Worm (Caenorhabditis elegans) whole organism, L1 larva: ENCODE measurements around the gene noca-1.
A peak's percentile ranks its signal among the peaks of the same experiment; 100 is the strongest.

Experiments used
- C16A3.4 ChIP-seq: fragments of 150-350 bp; optimal IDR thresholded peaks from 2 replicates; lab custom pipeline; 2014; ENCODE audit warnings: missing biosample characterization, missing genetic modification characterization
- F16B12.6 ChIP-seq: fragments of 150-350 bp; optimal IDR thresholded peaks from 2 replicates; lab custom pipeline; 2014; ENCODE audit warnings: missing biosample characterization, missing genetic modification characterization
- Y116A8C.19 ChIP-seq: sonication (generic microtip); optimal IDR thresholded peaks from 2 replicates; lab custom pipeline; 2016; ENCODE audit warnings: missing compliant biosample characterization, missing genetic modification characterization, borderline replicate concordance
- alr-1 ChIP-seq: fragments of 200-800 bp; sonication (Bioruptor generic); optimal IDR thresholded peaks from 2 replicates; lab custom pipeline; 2018; ENCODE audit warnings: borderline replicate concordance, mild to moderate bottlenecking, missing genetic modification characterization, missing compliant biosample characterization
- ama-1 ChIP-seq: fragments of 150-350 bp; optimal IDR thresholded peaks from 2 replicates; lab custom pipeline; 2014
- blmp-1 ChIP-seq: fragments of 150-350 bp; optimal IDR thresholded peaks from 2 replicates; lab custom pipeline; 2014; ENCODE audit warnings: missing biosample characterization, missing genetic modification characterization
- efl-1 ChIP-seq, 4 experiments: fragments of 150-350 bp; optimal IDR thresholded peaks in 3 of 4; peaks in 1 of 4; 1 replicate in 1 of 4; 2 replicates in 3 of 4; lab custom pipeline; 2014; ENCODE audit warnings: missing biosample characterization in 2 of 4, missing genetic modification characterization in 2 of 4, missing genetic modification reagents in 2 of 4
- egl-13 ChIP-seq: sonication (generic microtip); optimal IDR thresholded peaks from 2 replicates; lab custom pipeline; 2016; ENCODE audit warnings: missing genotype, missing genetic modification reagents, missing genetic modification characterization, missing compliant biosample characterization
- egl-27 ChIP-seq, 2 experiments: fragments of 150-350 bp in 1 of 2; sonication (generic microtip); optimal IDR thresholded peaks; 3 replicates each; lab custom pipeline; 2017 to 2018; ENCODE audit warnings: missing biosample characterization in 2 of 2, missing genetic modification characterization in 2 of 2, missing genetic modification reagents in 2 of 2
- elt-2 ChIP-seq: sonication (generic microtip); optimal IDR thresholded peaks from 2 replicates; lab custom pipeline; 2016; ENCODE audit warnings: missing genetic modification characterization, mild to moderate bottlenecking, inconsistent platforms, missing compliant biosample characterization, missing genetic modification reagents
- elt-3 ChIP-seq, 6 experiments: fragments of 150-350 bp in 1 of 6; sonication (generic microtip); optimal IDR thresholded peaks; 2 replicates each; lab custom pipeline; 2017 to 2018; ENCODE audit warnings: missing biosample characterization in 6 of 6, missing genetic modification characterization in 6 of 6, inconsistent platforms in 1 of 6
- ets-5 ChIP-seq: fragments of 200-800 bp; sonication (Bioruptor generic); IDR thresholded peaks from 2 replicates; pipeline ENCODE4 v1.3.6; 2022; ENCODE audit warnings: missing genetic modification characterization, missing compliant biosample characterization
- fkh-10 ChIP-seq: sonication (generic microtip); optimal IDR thresholded peaks from 2 replicates; lab custom pipeline; 2017; ENCODE audit warnings: missing biosample characterization, missing genetic modification reagents, missing genetic modification characterization
- grh-1 ChIP-seq: fragments of 200-800 bp; sonication (Bioruptor generic); IDR thresholded peaks from 2 replicates; pipeline ENCODE4 v1.3.6; 2022; ENCODE audit warnings: missing genetic modification reagents, missing genetic modification characterization, missing compliant biosample characterization
- hpl-2 ChIP-seq: fragments of 150-350 bp; optimal IDR thresholded peaks from 2 replicates; lab custom pipeline; 2014; ENCODE audit warnings: missing biosample characterization, missing genetic modification reagents, missing genetic modification characterization
- isw-1 ChIP-seq: fragments of 200-800 bp; sonication (Bioruptor generic); IDR thresholded peaks from 2 replicates; pipeline ENCODE4 v1.3.6; 2022; ENCODE audit warnings: missing genetic modification characterization, missing compliant biosample characterization
- jun-1 ChIP-seq: fragments of 150-350 bp; optimal IDR thresholded peaks from 2 replicates; lab custom pipeline; 2014; ENCODE audit warnings: missing biosample characterization, missing genetic modification reagents, missing genetic modification characterization
- lin-13 ChIP-seq: fragments of 150-350 bp; optimal IDR thresholded peaks from 2 replicates; lab custom pipeline; 2014; ENCODE audit warnings: missing biosample characterization, missing genetic modification reagents, missing genetic modification characterization
- lin-14 ChIP-seq: fragments of 200-800 bp; sonication (Bioruptor generic); optimal IDR thresholded peaks from 2 replicates; lab custom pipeline; 2018; ENCODE audit warnings: mild to moderate bottlenecking, missing genetic modification characterization, moderate library complexity, missing compliant biosample characterization
- lin-15B ChIP-seq: fragments of 150-350 bp; sonication (generic microtip); optimal IDR thresholded peaks from 3 replicates; lab custom pipeline; 2014; ENCODE audit warnings: missing biosample characterization, missing genetic modification characterization
- lin-39 ChIP-seq: fragments of 150-350 bp; optimal IDR thresholded peaks from 2 replicates; lab custom pipeline; 2014; ENCODE audit warnings: missing biosample characterization, missing genetic modification reagents, missing genetic modification characterization
- lir-3 ChIP-seq: sonication (generic microtip); optimal IDR thresholded peaks from 2 replicates; lab custom pipeline; 2016; ENCODE audit warnings: mild to moderate bottlenecking, missing genetic modification characterization, moderate library complexity, missing compliant biosample characterization; ENCODE audit not compliant: poor library complexity
- mab-9 ChIP-seq: fragments of 200-800 bp; sonication (Bioruptor generic); IDR thresholded peaks from 2 replicates; pipeline ENCODE4 v1.3.6; 2022; ENCODE audit warnings: missing genetic modification reagents, missing genetic modification characterization, missing compliant biosample characterization
- mdl-1 ChIP-seq, 2 experiments: fragments of 150-350 bp; optimal IDR thresholded peaks; 2 replicates each; lab custom pipeline; 2014 to 2017; ENCODE audit warnings: missing biosample characterization in 2 of 2, missing genetic modification characterization in 2 of 2, inconsistent platforms in 1 of 2
- mef-2 ChIP-seq: fragments of 150-350 bp; optimal IDR thresholded peaks from 2 replicates; lab custom pipeline; 2014; ENCODE audit warnings: missing biosample characterization, missing genetic modification characterization
- mep-1 ChIP-seq: fragments of 150-350 bp; optimal IDR thresholded peaks from 2 replicates; lab custom pipeline; 2014; ENCODE audit warnings: missing biosample characterization, missing genetic modification characterization
- nhr-12 ChIP-seq: sonication (generic microtip); optimal IDR thresholded peaks from 2 replicates; lab custom pipeline; 2017; ENCODE audit warnings: missing biosample characterization, missing genetic modification characterization
- nhr-19 ChIP-seq: fragments of 200-800 bp; sonication (Bioruptor generic); conservative IDR thresholded peaks from 2 replicates; pipeline ENCODE4 v1.3.6; 2022; ENCODE audit warnings: missing genetic modification characterization, missing compliant biosample characterization
- nhr-237 ChIP-seq: fragments of 150-350 bp; optimal IDR thresholded peaks from 2 replicates; lab custom pipeline; 2014; ENCODE audit warnings: missing biosample characterization, missing genetic modification characterization
- nhr-47 ChIP-seq: sonication (generic microtip); optimal IDR thresholded peaks from 2 replicates; lab custom pipeline; 2016; ENCODE audit warnings: mild to moderate bottlenecking, missing genetic modification characterization, moderate library complexity, missing compliant biosample characterization
- nhr-76 ChIP-seq: sonication (generic microtip); optimal IDR thresholded peaks from 2 replicates; lab custom pipeline; 2017; ENCODE audit warnings: missing biosample characterization, missing genetic modification characterization
- nhr-77 ChIP-seq: fragments of 150-350 bp; optimal IDR thresholded peaks from 2 replicates; lab custom pipeline; 2014; ENCODE audit warnings: missing biosample characterization, missing genetic modification characterization
- nhr-84 ChIP-seq: sonication (generic microtip); optimal IDR thresholded peaks from 2 replicates; lab custom pipeline; 2017; ENCODE audit warnings: missing biosample characterization, missing genetic modification characterization
- pag-3 ChIP-seq: sonication (generic microtip); optimal IDR thresholded peaks from 2 replicates; lab custom pipeline; 2017; ENCODE audit warnings: missing genetic modification characterization, mild to moderate bottlenecking, missing compliant biosample characterization, antibody characterized with exemption, borderline replicate concordance; ENCODE audit not compliant: insufficient read depth
- pqm-1 ChIP-seq: sonication (generic microtip); optimal IDR thresholded peaks from 3 replicates; lab custom pipeline; 2017; ENCODE audit warnings: missing biosample characterization, missing genetic modification characterization
- skn-1 ChIP-seq: fragments of 150-350 bp; optimal IDR thresholded peaks from 2 replicates; lab custom pipeline; 2014; ENCODE audit warnings: missing biosample characterization, missing genetic modification characterization
- snpc-4 ChIP-seq: fragments of 150-350 bp; optimal IDR thresholded peaks from 2 replicates; lab custom pipeline; 2014; ENCODE audit warnings: missing biosample characterization, missing genetic modification characterization
- snu-23 ChIP-seq: sonication (generic microtip); optimal IDR thresholded peaks from 2 replicates; lab custom pipeline; 2016; ENCODE audit warnings: missing genetic modification characterization, missing compliant biosample characterization
- sox-4 ChIP-seq: sonication (generic microtip); optimal IDR thresholded peaks from 2 replicates; lab custom pipeline; 2016; ENCODE audit warnings: missing genetic modification characterization, missing compliant biosample characterization
- sptf-1 ChIP-seq: fragments of 150-350 bp; optimal IDR thresholded peaks from 2 replicates; lab custom pipeline; 2014; ENCODE audit warnings: missing biosample characterization, missing genetic modification characterization
- unc-62 ChIP-seq: fragments of 150-350 bp; optimal IDR thresholded peaks from 2 replicates; lab custom pipeline; 2014; ENCODE audit warnings: missing biosample characterization, missing genetic modification reagents, missing genetic modification characterization
- unc-86 ChIP-seq: sonication (generic microtip); optimal IDR thresholded peaks from 2 replicates; lab custom pipeline; 2016; ENCODE audit warnings: missing genetic modification characterization, missing compliant biosample characterization
- unc-98 ChIP-seq: fragments of 200-800 bp; sonication (Bioruptor generic); IDR thresholded peaks from 2 replicates; pipeline ENCODE4 v1.3.6; 2022; ENCODE audit warnings: missing genetic modification characterization, missing compliant biosample characterization

The noca-1 gene

DNA sequence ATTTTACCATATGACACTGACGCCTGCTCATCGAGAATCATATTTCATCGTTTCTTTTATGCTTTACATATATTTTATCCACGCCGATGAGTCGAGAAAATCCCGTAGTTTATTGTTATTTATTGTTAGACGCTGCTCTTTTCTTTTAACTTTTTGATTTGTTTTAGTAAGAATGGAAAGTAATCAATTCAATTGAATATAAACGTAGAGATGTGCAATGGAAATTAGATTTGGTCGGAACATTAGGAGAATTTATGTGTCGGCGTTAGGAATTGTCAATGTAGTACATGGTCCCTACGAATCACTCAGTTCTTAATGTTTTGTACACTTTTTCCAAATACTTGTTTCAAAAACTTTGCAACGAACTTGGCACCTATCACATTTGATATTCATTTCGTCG lies 12.5 kb downstream of the noca-1 start:
- TF ChIP-seq nhr-12 (no peak), isw-1 (GFP tag; lab: Robert Waterston, UW) (no peak), fkh-10 (GFP tag; lab: Kevin White, UChicago) (peak; percentile 76), lin-14 (GFP tag; lab: Kevin White, UChicago) (peak; percentile 27)

DNA sequence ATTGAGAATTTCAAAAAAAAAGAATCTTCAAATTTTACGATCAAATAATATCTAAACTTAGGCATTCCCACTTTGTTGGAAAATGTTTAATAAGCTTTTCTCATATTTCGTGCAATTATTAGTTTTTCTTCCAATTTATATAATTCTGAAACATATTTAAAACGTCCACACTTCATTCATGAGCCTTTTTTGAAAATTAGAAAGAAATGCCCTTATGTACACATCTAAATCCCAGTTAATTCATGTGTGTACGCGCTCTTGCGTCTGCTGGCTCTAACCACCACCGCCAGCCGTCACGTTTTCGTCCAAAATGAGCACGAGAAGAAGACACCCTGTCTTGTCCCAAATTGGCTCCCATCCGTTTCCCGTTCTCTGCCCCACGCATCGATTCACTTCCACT lies 13.9 kb downstream of the noca-1 start:
- TF ChIP-seq lin-14 (GFP tag; lab: Kevin White, UChicago) = peak; percentile 60
- TF ChIP-seq F16B12.6 (tag; lab: Kevin White, UChicago) = no peak

DNA sequence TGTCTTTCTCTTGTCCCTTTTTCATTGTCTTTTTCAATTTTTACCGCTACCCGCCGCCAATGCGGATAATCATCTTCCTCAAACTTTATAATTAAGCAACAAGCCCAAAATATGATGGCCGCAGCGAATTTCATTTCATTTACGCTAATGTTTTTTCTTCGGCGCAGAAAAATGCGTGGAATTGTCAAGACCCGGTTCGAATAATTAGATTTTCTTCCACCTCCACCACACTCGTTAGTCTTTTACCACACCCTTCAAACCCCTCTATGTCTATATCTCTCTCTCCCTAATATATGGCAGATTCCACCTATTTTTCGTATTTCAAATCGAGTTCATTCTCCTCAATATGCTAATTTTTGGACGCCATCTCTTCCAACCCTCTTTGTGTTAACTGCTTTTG lies 17.8 kb downstream of the noca-1 start:
- no peak for TF ChIP-seq alr-1
- peak; percentile 21 for TF ChIP-seq blmp-1 (tag; lab: Kevin White, UChicago)
- no peak for TF ChIP-seq skn-1 (tag; lab: Kevin White, UChicago)
- TF ChIP-seq mef-2 (tag; lab: Kevin White, UChicago) = no peak
- TF ChIP-seq C16A3.4 = no peak
- TF ChIP-seq nhr-76 (tag; lab: Kevin White, UChicago) = no peak
- TF ChIP-seq lin-14 (GFP tag; lab: Kevin White, UChicago) = peak; percentile 40

DNA sequence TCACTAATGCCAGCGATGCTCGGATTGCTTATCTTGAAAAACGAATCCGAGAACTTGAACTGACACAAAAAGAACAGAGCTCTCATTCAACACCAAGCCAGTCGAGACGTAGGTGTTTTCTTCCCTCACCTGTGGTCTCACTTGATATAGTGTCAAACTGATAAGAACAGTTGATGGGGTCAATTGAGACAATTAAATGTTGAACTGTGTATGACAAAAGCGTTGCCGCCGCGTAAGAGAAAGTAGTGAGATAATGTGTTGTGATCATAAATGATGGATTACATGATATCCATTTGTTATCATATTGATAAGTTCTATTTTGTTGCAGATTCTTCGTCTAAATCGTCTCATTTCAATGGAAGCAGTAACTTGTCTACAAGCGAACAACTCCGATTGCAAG lies 21.0 kb downstream of the noca-1 start:
- TF ChIP-seq blmp-1 (tag; lab: Kevin White, UChicago) = peak; percentile 93
- peak in 5 of 6 experiments; percentile 34 to 86 (median 76) for TF ChIP-seq elt-3 (tag; optimal IDR thresholded peaks at IDR 0.05; lab: Kevin White, UChicago)
- 0 out of 2 replicates have a peak, but pooled peaks have one; percentile 17 for TF ChIP-seq grh-1 (GFP tag; lab: Robert Waterston, UW)
- TF ChIP-seq unc-62 (GFP tag; lab: Kevin White, UChicago) = no peak

DNA sequence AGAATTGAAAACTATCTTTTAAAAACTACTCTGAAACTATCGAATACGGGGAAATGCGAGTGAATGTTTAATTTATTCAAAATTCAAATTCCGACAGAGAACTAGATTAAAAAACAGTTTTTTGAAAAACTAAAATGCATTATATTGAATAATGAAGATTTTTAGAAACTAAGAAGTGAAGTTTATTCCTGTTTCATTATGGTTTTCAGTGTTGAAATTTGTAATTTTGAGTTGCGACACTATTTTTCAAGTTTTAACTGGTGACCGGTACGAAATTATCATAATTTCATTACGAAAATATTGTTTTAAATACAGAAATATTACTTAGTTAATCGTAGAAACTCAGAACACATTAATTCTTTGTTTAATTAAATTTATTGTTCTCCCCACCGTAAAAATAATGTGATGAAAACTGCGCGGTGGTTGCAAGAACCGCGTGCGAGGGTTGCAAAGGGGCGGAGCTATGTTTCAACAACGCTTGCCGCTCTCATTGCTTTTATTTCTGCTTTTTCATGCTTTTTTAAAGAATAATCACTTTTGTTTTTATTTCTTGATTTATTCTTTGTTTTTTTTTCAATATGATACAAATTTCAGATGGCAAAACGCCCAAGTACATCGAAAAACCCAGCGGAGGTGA lies 23.5 kb downstream of the noca-1 start, which contains the start of gene him-17:
him-17 (plus strand) TSS at position 595 of the 637 bp plus-strand sequence.
- peak in 1 of 6 experiments; percentile 51 for TF ChIP-seq elt-3 (tag; optimal IDR thresholded peaks at IDR 0.05; lab: Kevin White, UChicago)
- no peak for TF ChIP-seq lin-14 (GFP tag; lab: Kevin White, UChicago)
- no peak for TF ChIP-seq ama-1
- no peak for TF ChIP-seq ets-5 (GFP tag; lab: Robert Waterston, UW)
- TF ChIP-seq snpc-4 (tag; lab: Kevin White, UChicago) = peak; percentile 61
- TF ChIP-seq pag-3 (tag; lab: Kevin White, UChicago) = no peak
- TF ChIP-seq mdl-1 (tag; optimal IDR thresholded peaks at IDR 0.05; lab: Kevin White, UChicago) = no peak
- TF ChIP-seq nhr-19 (GFP tag; lab: Robert Waterston, UW) = peak; percentile 60
- peak; percentile 19 for TF ChIP-seq jun-1 (tag; lab: Kevin White, UChicago)
- no peak for TF ChIP-seq lin-15B (tag; lab: Kevin White, UChicago)
- TF ChIP-seq hpl-2 (GFP tag; lab: Kevin White, UChicago) = no peak
- no peak for TF ChIP-seq nhr-84 (tag; lab: Kevin White, UChicago)
- no peak for TF ChIP-seq sptf-1 (tag; lab: Kevin White, UChicago)
- no peak for TF ChIP-seq grh-1 (GFP tag; lab: Robert Waterston, UW)
- TF ChIP-seq egl-13 = peak; percentile 23
- no peak for TF ChIP-seq egl-27 (tag; optimal IDR thresholded peaks at IDR 0.05; lab: Kevin White, UChicago)
- TF ChIP-seq nhr-12 = no peak
- no peak for TF ChIP-seq nhr-77 (tag; lab: Kevin White, UChicago)
- no peak for TF ChIP-seq mab-9
- peak; percentile 27 for TF ChIP-seq unc-86
- TF ChIP-seq unc-98 (GFP tag; lab: Robert Waterston, UW) = no peak
- no peak for TF ChIP-seq nhr-237 (tag; lab: Kevin White, UChicago)
- TF ChIP-seq Y116A8C.19 (tag; lab: Kevin White, UChicago) = no peak
- TF ChIP-seq lir-3 (tag; lab: Kevin White, UChicago) = no peak
- TF ChIP-seq efl-1 (optimal IDR thresholded peaks at IDR 0.05; lab: Kevin White, UChicago) = peak; percentile 7 to 50
- TF ChIP-seq efl-1 (GFP tag; optimal IDR thresholded peaks at IDR 0.05 in 1 of 2; lab: Kevin White, UChicago) = peak; percentile 33 to 93
- TF ChIP-seq lin-13 = peak; percentile 23
- TF ChIP-seq snu-23 (GFP tag; lab: Kevin White, UChicago) = peak; percentile 47
- no peak for TF ChIP-seq lin-39
- no peak for TF ChIP-seq sox-4 (tag; lab: Kevin White, UChicago)
- peak; percentile 36 for TF ChIP-seq elt-2 (tag; lab: Kevin White, UChicago)
- TF ChIP-seq pqm-1 (tag; lab: Kevin White, UChicago) = no peak
- no peak for TF ChIP-seq mep-1 (tag; lab: Kevin White, UChicago)
- TF ChIP-seq nhr-47 (tag; lab: Kevin White, UChicago) = peak; percentile 59
